Worm (Caenorhabditis elegans) whole organism, mixed stage, embryonic: ENCODE measurements around the gene asp-18.

Experiments used
- flh-1 ChIP-seq: fragments of 200-800 bp; sonication (Bioruptor generic); optimal IDR thresholded peaks from 2 replicates; lab custom pipeline; 2018; ENCODE audit warnings: mild to moderate bottlenecking, missing genetic modification characterization, moderate library complexity, missing compliant biosample characterization
- ham-2 ChIP-seq: fragments of 200-800 bp; sonication (Bioruptor generic); optimal IDR thresholded peaks from 2 replicates; lab custom pipeline; 2018; ENCODE audit warnings: mild to moderate bottlenecking, missing genetic modification characterization, missing compliant biosample characterization
- lin-13 ChIP-seq: fragments of 150-350 bp; optimal IDR thresholded peaks from 2 replicates; lab custom pipeline; 2014; ENCODE audit warnings: missing biosample characterization, missing genetic modification characterization
- lin-32 ChIP-seq: fragments of 200-800 bp; sonication (Bioruptor generic); optimal IDR thresholded peaks from 2 replicates; lab custom pipeline; 2018; ENCODE audit warnings: mild to moderate bottlenecking, missing genetic modification characterization, missing compliant biosample characterization
- lsy-2 ChIP-seq: fragments of 150-350 bp; optimal IDR thresholded peaks from 2 replicates; lab custom pipeline; 2014; ENCODE audit warnings: missing biosample characterization, missing genetic modification characterization
- mep-1 ChIP-seq: fragments of 150-350 bp; optimal IDR thresholded peaks from 2 replicates; lab custom pipeline; 2017; ENCODE audit warnings: missing biosample characterization, missing genetic modification reagents, missing genetic modification characterization, inconsistent platforms
- nhr-12 ChIP-seq: fragments of 150-350 bp; optimal IDR thresholded peaks from 2 replicates; lab custom pipeline; 2014; ENCODE audit warnings: missing biosample characterization, missing genetic modification characterization
- nhr-76 ChIP-seq: sonication (generic microtip); optimal IDR thresholded peaks from 2 replicates; lab custom pipeline; 2017; ENCODE audit warnings: missing biosample characterization, missing genetic modification characterization
- pha-4 ChIP-seq: fragments of 150-350 bp; optimal IDR thresholded peaks from 2 replicates; lab custom pipeline; 2018; ENCODE audit warnings: missing biosample characterization, missing genetic modification reagents, missing genetic modification characterization
- sptf-1 ChIP-seq: sonication (generic microtip); optimal IDR thresholded peaks from 2 replicates; lab custom pipeline; 2017; ENCODE audit warnings: mild to moderate bottlenecking, missing genetic modification characterization, moderate library complexity, missing compliant biosample characterization
- unc-39 ChIP-seq: fragments of 150-350 bp; optimal IDR thresholded peaks from 2 replicates; lab custom pipeline; 2014; ENCODE audit warnings: missing biosample characterization, missing genetic modification characterization

DNA sequence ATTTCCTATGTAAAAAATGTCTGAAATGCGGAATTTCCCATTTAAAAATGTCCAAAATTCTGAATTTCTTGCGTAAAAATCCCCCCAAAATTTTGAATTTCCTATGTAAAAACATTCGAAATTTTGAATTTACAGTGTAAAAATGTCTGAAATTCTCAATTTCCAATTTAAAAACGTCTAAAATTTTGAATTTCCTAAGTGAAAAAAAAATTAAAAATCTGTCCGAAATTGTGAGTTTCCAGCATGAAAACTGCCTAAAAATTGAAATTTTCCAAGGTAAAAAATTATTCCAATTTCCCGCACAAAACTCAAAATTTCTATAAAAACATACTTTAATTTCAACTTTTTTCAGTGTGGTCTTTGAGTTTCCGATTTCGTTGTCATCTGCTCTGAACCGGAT lies 9.6 kb downstream of the asp-18 start:
- no peak for TF ChIP-seq unc-39 (tag; lab: Kevin White, UChicago)
- no peak for TF ChIP-seq ham-2 (GFP tag; lab: Kevin White, UChicago)
- TF ChIP-seq flh-1 (GFP tag; lab: Kevin White, UChicago) = no peak
- no peak for TF ChIP-seq lsy-2 (tag; lab: Kevin White, UChicago)
- TF ChIP-seq lin-13 (tag; lab: Kevin White, UChicago) = no peak
- TF ChIP-seq nhr-12 = no peak
- no peak for TF ChIP-seq mep-1 (tag; lab: Kevin White, UChicago)
- no peak for TF ChIP-seq nhr-76 (tag; lab: Kevin White, UChicago)
- TF ChIP-seq lin-32 = no peak
- no peak for TF ChIP-seq sptf-1
- TF ChIP-seq pha-4 = no peak
